Fruit fly (Drosophila melanogaster) whole organism, embryonic: ENCODE results near the gene Spt7.

Experiments used
- Adf1 ChIP-seq: fragments of 200-800 bp; sonication (Bioruptor generic); IDR thresholded peaks from 2 replicates; pipeline ENCODE4 v1.3.6; 2022; ENCODE audit warnings: missing biosample characterization, missing genetic modification characterization
- Aef1 ChIP-seq: fragments of 200-800 bp; sonication (Bioruptor generic); IDR thresholded peaks from 3 replicates; pipeline ENCODE4 v1.3.6; 2022; ENCODE audit warnings: missing biosample characterization, missing genetic modification characterization
- CG10274 ChIP-seq: fragments of 200-800 bp; sonication (Bioruptor generic); optimal IDR thresholded peaks from 3 replicates; lab custom pipeline; 2017; ENCODE audit warnings: missing biosample characterization, mild to moderate bottlenecking, missing genetic modification characterization
- CG10321 ChIP-seq: fragments of 200-800 bp; sonication (Bioruptor generic); IDR thresholded peaks from 2 replicates; pipeline ENCODE4 v1.3.6; 2022; ENCODE audit warnings: missing biosample characterization, missing genetic modification characterization
- CG10462 ChIP-seq: fragments of 200-800 bp; sonication (Bioruptor generic); optimal IDR thresholded peaks from 2 replicates; lab custom pipeline; 2016; ENCODE audit warnings: missing biosample characterization, missing genetic modification characterization
- CG10959 ChIP-seq: fragments of 200-800 bp; sonication (Bioruptor generic); IDR thresholded peaks from 2 replicates; pipeline ENCODE4 v1.3.6; 2022; ENCODE audit warnings: missing biosample characterization, missing genetic modification characterization
- CG14441 ChIP-seq: fragments of 200-800 bp; sonication (Bioruptor generic); IDR thresholded peaks from 2 replicates; pipeline ENCODE4 v1.3.6; 2022; ENCODE audit warnings: missing biosample characterization, missing genetic modification characterization
- CG1602 ChIP-seq: fragments of 200-800 bp; sonication (Bioruptor generic); optimal IDR thresholded peaks from 3 replicates; lab custom pipeline; 2016; ENCODE audit warnings: missing biosample characterization, missing genetic modification characterization
- CG1647 ChIP-seq: fragments of 200-800 bp; sonication (Bioruptor generic); optimal IDR thresholded peaks from 3 replicates; lab custom pipeline; 2016; ENCODE audit warnings: missing biosample characterization, missing genetic modification characterization
- CG17802 ChIP-seq: fragments of 200-800 bp; sonication (Bioruptor generic); optimal IDR thresholded peaks from 2 replicates; lab custom pipeline; 2018; ENCODE audit warnings: missing biosample characterization, mild to moderate bottlenecking, missing genetic modification characterization, moderate library complexity
- CG18764 ChIP-seq: fragments of 200-800 bp; sonication (Bioruptor generic); optimal IDR thresholded peaks from 3 replicates; lab custom pipeline; 2016; ENCODE audit warnings: missing biosample characterization, missing genetic modification characterization
- CG3281 ChIP-seq: fragments of 200-800 bp; sonication (Bioruptor generic); optimal IDR thresholded peaks from 3 replicates; lab custom pipeline; 2017; ENCODE audit warnings: missing biosample characterization, mild to moderate bottlenecking, missing genetic modification characterization
- CG4404 ChIP-seq: fragments of 200-800 bp; sonication (Bioruptor generic); IDR thresholded peaks from 2 replicates; pipeline ENCODE4 v1.3.6; 2022; ENCODE audit warnings: missing biosample characterization, missing genetic modification characterization
- CG8944 ChIP-seq: fragments of 200-800 bp; sonication (Bioruptor generic); optimal IDR thresholded peaks from 3 replicates; lab custom pipeline; 2016; ENCODE audit warnings: missing biosample characterization, missing genetic modification characterization
- CG9817 ChIP-seq: fragments of 200-800 bp; sonication (Bioruptor generic); optimal IDR thresholded peaks from 2 replicates; lab custom pipeline; 2018; ENCODE audit warnings: missing biosample characterization, mild to moderate bottlenecking, missing genetic modification characterization, moderate library complexity
- CrebB ChIP-seq: fragments of 200-800 bp; sonication (Bioruptor generic); optimal IDR thresholded peaks from 3 replicates; lab custom pipeline; 2018; ENCODE audit warnings: missing biosample characterization, mild to moderate bottlenecking, missing genetic modification characterization
- Ets97D ChIP-seq: fragments of 200-800 bp; sonication (Bioruptor generic); optimal IDR thresholded peaks from 3 replicates; lab custom pipeline; 2016; ENCODE audit warnings: missing biosample characterization, missing genetic modification characterization
- HLH3B ChIP-seq: fragments of 200-800 bp; sonication (Bioruptor generic); IDR thresholded peaks from 2 replicates; pipeline ENCODE4 v1.3.6; 2022; ENCODE audit warnings: missing biosample characterization, missing genetic modification characterization
- HmgZ ChIP-seq: fragments of 200-800 bp; sonication (Bioruptor generic); optimal IDR thresholded peaks from 2 replicates; lab custom pipeline; 2018; ENCODE audit warnings: missing biosample characterization, mild to moderate bottlenecking, missing genetic modification characterization
- Lim3 ChIP-seq: fragments of 200-800 bp; sonication (Bioruptor generic); IDR thresholded peaks from 2 replicates; pipeline ENCODE4 v1.3.6; 2022; ENCODE audit warnings: missing biosample characterization, missing genetic modification characterization
- Mad ChIP-seq: fragments of 200-800 bp; sonication (Bioruptor generic); optimal IDR thresholded peaks from 2 replicates; lab custom pipeline; 2016; ENCODE audit warnings: missing biosample characterization, missing genetic modification characterization
- Med ChIP-seq: fragments of 200-800 bp; sonication (Bioruptor generic); peaks from one replicate; lab custom pipeline; 2016; ENCODE audit warnings: missing biosample characterization, missing genetic modification characterization, mild to moderate bottlenecking, inconsistent platforms, moderate library complexity
- Mrtf ChIP-seq: fragments of 200-800 bp; sonication (Bioruptor generic); IDR thresholded peaks from 3 replicates; pipeline ENCODE4 v1.3.6; 2022; ENCODE audit warnings: missing biosample characterization, missing genetic modification characterization
- Myb ChIP-seq: fragments of 200-800 bp; sonication (Bioruptor generic); optimal IDR thresholded peaks from 2 replicates; lab custom pipeline; 2016; ENCODE audit warnings: missing biosample characterization, missing genetic modification characterization
- Optix ChIP-seq: fragments of 200-800 bp; sonication (Bioruptor generic); IDR thresholded peaks from 3 replicates; pipeline ENCODE4 v1.3.6; 2022; ENCODE audit warnings: missing biosample characterization, missing genetic modification characterization
- Side ChIP-seq: fragments of 200-800 bp; sonication (Bioruptor generic); optimal IDR thresholded peaks from 2 replicates; lab custom pipeline; 2016; ENCODE audit warnings: missing biosample characterization, missing genetic modification characterization
- Tbp ChIP-seq: fragments of >200 bp; optimal IDR thresholded peaks from 2 replicates; lab custom pipeline; 2018; ENCODE audit warnings: missing biosample characterization, missing genetic modification characterization
- Trl ChIP-seq, 3 experiments: fragments of >200 bp in 2 of 3; fragments of 200-800 bp in 1 of 3; sonication (Bioruptor generic) in 1 of 3; optimal IDR thresholded peaks; 2 replicates in 1 of 3; 3 replicates in 2 of 3; lab custom pipeline; 2016 to 2017; ENCODE audit warnings: missing biosample characterization in 1 of 3, missing genetic modification characterization in 1 of 3
- YL-1 ChIP-seq: fragments of 200-800 bp; sonication (Bioruptor generic); optimal IDR thresholded peaks from 3 replicates; lab custom pipeline; 2017; ENCODE audit warnings: missing biosample characterization, mild to moderate bottlenecking, missing genetic modification characterization
- btn ChIP-seq: fragments of 200-800 bp; sonication (Bioruptor generic); optimal IDR thresholded peaks from 2 replicates; lab custom pipeline; 2016; ENCODE audit warnings: missing biosample characterization, missing genetic modification characterization
- corto ChIP-seq: fragments of 200-800 bp; sonication (Bioruptor generic); optimal IDR thresholded peaks from 2 replicates; lab custom pipeline; 2016; ENCODE audit warnings: missing biosample characterization, mild to moderate bottlenecking, missing genetic modification characterization, moderate library complexity
- en ChIP-seq: fragments of 200-800 bp; sonication (Bioruptor generic); optimal IDR thresholded peaks from 2 replicates; lab custom pipeline; 2016; ENCODE audit warnings: missing biosample characterization, missing genetic modification characterization
- fu2 ChIP-seq: fragments of 200-800 bp; sonication (Bioruptor generic); optimal IDR thresholded peaks from 2 replicates; lab custom pipeline; 2016; ENCODE audit warnings: missing biosample characterization, missing genetic modification characterization
- hb ChIP-seq: fragments of 200-800 bp; sonication (Bioruptor generic); IDR thresholded peaks from 3 replicates; pipeline ENCODE4 v1.3.6; 2022; ENCODE audit warnings: missing biosample characterization, missing genetic modification characterization; ENCODE audit not compliant: partially characterized antibody
- her ChIP-seq: fragments of 200-800 bp; sonication (Bioruptor generic); optimal IDR thresholded peaks from 2 replicates; lab custom pipeline; 2016; ENCODE audit warnings: missing biosample characterization, missing genetic modification characterization
- hkb ChIP-seq, 2 experiments: fragments of 200-800 bp in 1 of 2; fragments of >200 bp in 1 of 2; sonication (Bioruptor generic) in 1 of 2; IDR thresholded peaks in 1 of 2; optimal IDR thresholded peaks in 1 of 2; 2 replicates each; pipeline versions ENCODE4 v1.3.6 to Lab custom; 2017 to 2022; ENCODE audit warnings: missing biosample characterization in 1 of 2, missing genetic modification characterization in 1 of 2
- ken ChIP-seq: fragments of 200-800 bp; sonication (Bioruptor generic); IDR thresholded peaks from 3 replicates; pipeline ENCODE4 v1.3.6; 2022; ENCODE audit warnings: missing biosample characterization, missing genetic modification characterization
- lmd ChIP-seq: fragments of 200-800 bp; sonication (Bioruptor generic); IDR thresholded peaks from 2 replicates; pipeline ENCODE4 v1.3.6; 2022; ENCODE audit warnings: missing biosample characterization, missing genetic modification characterization
- nmo ChIP-seq: fragments of 200-800 bp; sonication (Bioruptor generic); optimal IDR thresholded peaks from 2 replicates; lab custom pipeline; 2018; ENCODE audit warnings: missing biosample characterization, mild to moderate bottlenecking, missing genetic modification characterization, moderate library complexity
- psq ChIP-seq: fragments of 200-800 bp; sonication (Bioruptor generic); optimal IDR thresholded peaks from 2 replicates; lab custom pipeline; 2017; ENCODE audit warnings: missing biosample characterization, missing genetic modification characterization
- salm ChIP-seq: fragments of 200-800 bp; sonication (Bioruptor generic); optimal IDR thresholded peaks from 2 replicates; lab custom pipeline; 2018; ENCODE audit warnings: missing biosample characterization, mild to moderate bottlenecking, missing genetic modification characterization
- sima ChIP-seq: fragments of 200-800 bp; sonication (Bioruptor generic); optimal IDR thresholded peaks from 2 replicates; lab custom pipeline; 2016; ENCODE audit warnings: missing biosample characterization, missing genetic modification characterization
- sqz ChIP-seq: fragments of 200-800 bp; sonication (Bioruptor generic); optimal IDR thresholded peaks from 3 replicates; lab custom pipeline; 2018; ENCODE audit warnings: missing biosample characterization, mild to moderate bottlenecking, missing genetic modification characterization
- ssp ChIP-seq: fragments of 200-800 bp; sonication (Bioruptor generic); IDR thresholded peaks from 2 replicates; pipeline ENCODE4 v1.3.6; 2022; ENCODE audit warnings: missing biosample characterization, missing genetic modification characterization
- tap ChIP-seq: fragments of 200-800 bp; optimal IDR thresholded peaks from 3 replicates; lab custom pipeline; 2019; ENCODE audit warnings: missing biosample characterization, mild to moderate bottlenecking, missing genetic modification characterization, moderate library complexity
- tin ChIP-seq: fragments of 200-800 bp; sonication (Bioruptor generic); optimal IDR thresholded peaks from 3 replicates; lab custom pipeline; 2016; ENCODE audit warnings: missing biosample characterization, missing genetic modification characterization
- tll ChIP-seq, 2 experiments: fragments of 200-800 bp in 1 of 2; fragments of >200 bp in 1 of 2; sonication (Bioruptor generic) in 1 of 2; optimal IDR thresholded peaks; 2 replicates each; lab custom pipeline; 2017 to 2019; ENCODE audit warnings: missing biosample characterization in 2 of 2, missing genetic modification characterization in 2 of 2, mild to moderate bottlenecking in 1 of 2, moderate library complexity in 1 of 2
- wdn ChIP-seq: fragments of 200-800 bp; sonication (Bioruptor generic); IDR thresholded peaks from 2 replicates; pipeline ENCODE4 v1.3.6; 2022; ENCODE audit warnings: missing biosample characterization, missing genetic modification characterization
- wor ChIP-seq: fragments of 200-800 bp; sonication (Bioruptor generic); IDR thresholded peaks from 2 replicates; pipeline ENCODE4 v1.3.6; 2022; ENCODE audit warnings: missing biosample characterization, missing genetic modification characterization
- z ChIP-seq: fragments of 200-800 bp; sonication (Bioruptor generic); IDR thresholded peaks from 3 replicates; pipeline ENCODE4 v1.3.6; 2022; ENCODE audit warnings: missing biosample characterization, missing genetic modification characterization

The Spt7 gene

DNA sequence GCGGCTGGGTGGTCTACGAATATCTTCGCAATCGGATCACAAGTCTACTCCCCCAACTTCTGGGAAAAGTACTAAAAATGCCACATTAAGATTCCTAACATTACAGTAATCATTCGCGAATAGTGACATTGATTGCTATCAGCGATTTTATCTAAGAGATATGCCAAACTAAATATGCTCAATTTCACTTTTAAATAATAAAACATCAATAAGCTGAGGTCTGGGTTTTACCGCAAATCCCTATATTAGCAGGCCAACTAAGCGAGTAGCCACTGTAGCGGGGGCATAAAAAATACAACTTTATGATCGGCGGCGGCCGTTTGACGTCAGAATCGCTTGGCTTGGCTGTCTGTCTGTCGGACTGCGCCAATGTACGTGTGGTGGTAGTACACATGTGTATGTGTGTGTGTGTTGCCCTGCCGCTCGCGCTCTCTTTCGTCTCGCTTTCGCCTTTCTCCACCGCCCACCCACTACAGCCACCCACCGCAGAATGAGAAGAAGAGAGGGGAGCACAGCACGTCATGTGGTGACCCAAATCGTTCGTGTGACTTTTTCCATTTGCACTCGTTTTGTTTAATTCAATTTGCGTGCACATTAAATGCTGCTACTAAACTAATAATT lies 30.1 kb downstream of the Spt7 start (continued):
- TF ChIP-seq hkb (optimal IDR thresholded peaks at IDR 0.05; lab: Kevin White, UChicago) (no peak), hkb (GFP tag; IDR thresholded peaks at IDR 0.05; lab: Robert Waterston, UW) (peak; percentile 93), Lim3 (GFP tag; lab: Robert Waterston, UW) (peak; percentile 87), tin (GFP tag; lab: Kevin White, UChicago) (peak; percentile 90), btn (peak; percentile 80), CG9817 (tag; lab: Kevin White, UChicago) (peak; percentile 98), CG17802 (peak; percentile 72), Med (peak; percentile 100), CG10321 (GFP tag; lab: Robert Waterston, UW) (peak; percentile 72), CG14441 (GFP tag; lab: Robert Waterston, UW) (peak; percentile 97), CG10462 (GFP tag; lab: Kevin White, UChicago) (peak; percentile 89), CG3281 (GFP tag; lab: Kevin White, UChicago) (peak; percentile 91), hb (GFP tag; lab: Robert Waterston, UW) (no peak), Ets97D (GFP tag; lab: Kevin White, UChicago) (peak; percentile 88), corto (peak; percentile 84), tap (tag; lab: Kevin White, UChicago) (peak; percentile 90), Trl (optimal IDR thresholded peaks at IDR 0.05; lab: Kevin White, UChicago) (peak; percentile 22 to 36), Trl (GFP tag; optimal IDR thresholded peaks at IDR 0.05; lab: Kevin White, UChicago) (peak; percentile 95), CrebB (tag; lab: Kevin White, UChicago) (peak; percentile 95), CG4404 (GFP tag; lab: Robert Waterston, UW) (peak; percentile 90), Tbp (GFP tag; lab: Kevin White, UChicago) (no peak), HLH3B (GFP tag; lab: Robert Waterston, UW) (peak; percentile 93), fu2 (GFP tag; lab: Kevin White, UChicago) (peak; percentile 95), CG1647 (GFP tag; lab: Kevin White, UChicago) (peak; percentile 91), Aef1 (GFP tag; lab: Robert Waterston, UW) (peak; percentile 93), CG8944 (GFP tag; lab: Kevin White, UChicago) (peak; percentile 95), tll (GFP tag; optimal IDR thresholded peaks at IDR 0.05; lab: Kevin White, UChicago) (no peak), psq (peak; percentile 72), ken (GFP tag; lab: Robert Waterston, UW) (peak; percentile 97), z (GFP tag; lab: Robert Waterston, UW) (0 out of 3 replicates have a peak, but pooled peaks have one; percentile 20), CG10959 (GFP tag; lab: Robert Waterston, UW) (peak; percentile 70), wor (GFP tag; lab: Robert Waterston, UW) (peak; percentile 90), sima (GFP tag; lab: Kevin White, UChicago) (peak; percentile 79), Adf1 (GFP tag; lab: Robert Waterston, UW) (peak; percentile 81), ssp (peak; percentile 86), CG18764 (GFP tag; lab: Kevin White, UChicago) (peak; percentile 74), Myb (GFP tag; lab: Kevin White, UChicago) (peak; percentile 83), YL-1 (peak; percentile 78), CG1602 (peak; percentile 91), sqz (GFP tag; lab: Kevin White, UChicago) (peak; percentile 88), HmgZ (tag; lab: Kevin White, UChicago) (peak; percentile 97), Mad (GFP tag; lab: Kevin White, UChicago) (peak; percentile 95), nmo (GFP tag; lab: Kevin White, UChicago) (peak; percentile 96), Mrtf (peak; percentile 94), salm (tag; lab: Kevin White, UChicago) (peak; percentile 94), wdn (peak; percentile 94), CG10274 (peak; percentile 77), Side (GFP tag; lab: Kevin White, UChicago) (peak; percentile 96), en (GFP tag; lab: Kevin White, UChicago) (peak; percentile 88), Optix (GFP tag; lab: Robert Waterston, UW) (peak; percentile 92), lmd (peak; percentile 96), her (peak; percentile 90)
